Fruit fly (Drosophila melanogaster) whole organism, embryonic: Measurements from ENCODE around the gene Muc18B.

ENCODE experiments used
- CG14860 ChIP-seq: fragments of 200-800 bp; sonication (Bioruptor generic); IDR thresholded peaks from 3 replicates; pipeline ENCODE4 v1.3.6; 2022; ENCODE audit warnings: missing biosample characterization, missing genetic modification characterization; ENCODE audit not compliant: partially characterized antibody
- CG16863 ChIP-seq: fragments of 200-800 bp; sonication (Bioruptor generic); optimal IDR thresholded peaks from 3 replicates; lab custom pipeline; 2016; ENCODE audit warnings: missing biosample characterization, missing genetic modification characterization
- CG7372 ChIP-seq: fragments of 200-800 bp; sonication (Bioruptor generic); IDR thresholded peaks from 2 replicates; pipeline ENCODE4 v1.3.6; 2022; ENCODE audit warnings: missing biosample characterization, missing genetic modification characterization
- Sox102F ChIP-seq: fragments of 200-800 bp; sonication (Bioruptor generic); optimal IDR thresholded peaks from 2 replicates; lab custom pipeline; 2018; ENCODE audit warnings: missing biosample characterization, mild to moderate bottlenecking, missing genetic modification characterization, moderate library complexity
- pros ChIP-seq: fragments of 200-800 bp; sonication (Bioruptor generic); optimal IDR thresholded peaks from 3 replicates; lab custom pipeline; 2019; ENCODE audit warnings: missing biosample characterization, mild to moderate bottlenecking, missing genetic modification characterization, moderate library complexity
- ranshi ChIP-seq: fragments of 200-800 bp; sonication (Bioruptor generic); IDR thresholded peaks from 2 replicates; pipeline ENCODE4 v1.3.6; 2022; ENCODE audit warnings: missing biosample characterization, missing genetic modification characterization
- tap ChIP-seq: fragments of 200-800 bp; optimal IDR thresholded peaks from 3 replicates; lab custom pipeline; 2019; ENCODE audit warnings: missing biosample characterization, mild to moderate bottlenecking, missing genetic modification characterization, moderate library complexity
- unpg ChIP-seq: fragments of 200-800 bp; sonication (Bioruptor generic); optimal IDR thresholded peaks from 3 replicates; lab custom pipeline; 2018; ENCODE audit warnings: missing biosample characterization, mild to moderate bottlenecking, missing genetic modification characterization, moderate library complexity
- zfh2 ChIP-seq: fragments of 200-800 bp; sonication (Bioruptor generic); optimal IDR thresholded peaks from 2 replicates; lab custom pipeline; 2016; ENCODE audit warnings: missing biosample characterization, missing genetic modification characterization

- TF ChIP-seq unpg, result no peak
- TF ChIP-seq zfh2 (GFP tag; lab: Kevin White, UChicago), result no peak
- no peak for TF ChIP-seq ranshi
- TF ChIP-seq CG7372, result no peak
- TF ChIP-seq CG14860, result no peak
- no peak for TF ChIP-seq tap (tag; lab: Kevin White, UChicago)
- TF ChIP-seq pros (GFP tag; lab: Kevin White, UChicago), result peak; percentile 7
- TF ChIP-seq Sox102F (GFP tag; lab: Kevin White, UChicago), result no peak
- no peak for TF ChIP-seq CG16863
These were observed 44.7 kb downstream of the Muc18B start for dm6 chrX:19259802-19260695.
